Worm (Caenorhabditis elegans) whole organism, young adult: ENCODE data around the gene spp-4.

Experiments
- B0261.1 ChIP-seq: sonication (generic microtip); optimal IDR thresholded peaks from 2 replicates; lab custom pipeline; 2016; ENCODE audit warnings: mild to moderate bottlenecking, missing genetic modification characterization, moderate library complexity, missing compliant biosample characterization
- F33H1.4 ChIP-seq: fragments of 200-800 bp; sonication (Bioruptor generic); IDR thresholded peaks from 2 replicates; pipeline ENCODE4 v1.3.6; 2022; ENCODE audit warnings: missing genetic modification reagents, missing genetic modification characterization, missing compliant biosample characterization
- F55B11.4 ChIP-seq: sonication (generic microtip); optimal IDR thresholded peaks from 2 replicates; lab custom pipeline; 2016; ENCODE audit warnings: missing compliant biosample characterization, missing genetic modification characterization, borderline replicate concordance; ENCODE audit not compliant: insufficient read depth
- F57A8.1 ChIP-seq: fragments of 200-800 bp; sonication (Bioruptor generic); optimal IDR thresholded peaks from 2 replicates; lab custom pipeline; 2018; ENCODE audit warnings: mild to moderate bottlenecking, missing genetic modification characterization, moderate library complexity, missing compliant biosample characterization
- K11D2.4 ChIP-seq: fragments of 200-800 bp; sonication (Bioruptor generic); IDR thresholded peaks from 2 replicates; pipeline ENCODE4 v1.3.6; 2022; ENCODE audit warnings: missing genetic modification reagents, missing genetic modification characterization, missing compliant biosample characterization
- K12H6.12 ChIP-seq: fragments of 200-800 bp; sonication (Bioruptor generic); optimal IDR thresholded peaks from 2 replicates; lab custom pipeline; 2018; ENCODE audit warnings: mild to moderate bottlenecking, missing genetic modification characterization, missing compliant biosample characterization
- Y79H2A.3 ChIP-seq: fragments of 200-800 bp; sonication (Bioruptor generic); conservative IDR thresholded peaks from 2 replicates; pipeline ENCODE4 v1.3.6; 2022; ENCODE audit warnings: missing genetic modification reagents, missing genetic modification characterization, missing compliant biosample characterization
- attf-5 ChIP-seq: fragments of 200-800 bp; sonication (Bioruptor generic); optimal IDR thresholded peaks from 2 replicates; lab custom pipeline; 2018; ENCODE audit warnings: mild to moderate bottlenecking, missing genetic modification characterization, missing compliant biosample characterization
- die-1 ChIP-seq: sonication (generic microtip); optimal IDR thresholded peaks from 2 replicates; lab custom pipeline; 2016; ENCODE audit warnings: missing genotype, mild to moderate bottlenecking, missing genetic modification characterization, missing compliant biosample characterization
- dpl-1 ChIP-seq: fragments of 150-350 bp; optimal IDR thresholded peaks from 2 replicates; lab custom pipeline; 2014; ENCODE audit warnings: missing biosample characterization, missing genetic modification reagents, missing genetic modification characterization
- egl-44 ChIP-seq: fragments of 200-800 bp; sonication (Bioruptor generic); IDR thresholded peaks from 2 replicates; pipeline ENCODE4 v1.3.6; 2022; ENCODE audit warnings: missing genetic modification reagents, missing genetic modification characterization, missing compliant biosample characterization
- egrh-3 ChIP-seq: fragments of 200-800 bp; sonication (Bioruptor generic); IDR thresholded peaks from 2 replicates; pipeline ENCODE4 v1.3.6; 2022; ENCODE audit warnings: missing genetic modification reagents, missing genetic modification characterization, missing compliant biosample characterization
- fkh-3 ChIP-seq: sonication (generic microtip); optimal IDR thresholded peaks from 2 replicates; lab custom pipeline; 2016; ENCODE audit warnings: mild to moderate bottlenecking, missing genetic modification characterization, missing compliant biosample characterization
- him-1 ChIP-seq: sonication (generic microtip); optimal IDR thresholded peaks from 2 replicates; lab custom pipeline; 2016; ENCODE audit warnings: missing genotype, missing genetic modification reagents, missing genetic modification characterization, missing compliant biosample characterization
- hmg-1.2 ChIP-seq: fragments of 200-800 bp; sonication (Bioruptor generic); IDR thresholded peaks from 2 replicates; pipeline ENCODE4 v1.3.6; 2022; ENCODE audit warnings: missing genetic modification reagents, missing genetic modification characterization, missing compliant biosample characterization
- hmg-20 ChIP-seq: fragments of 200-800 bp; sonication (Bioruptor generic); IDR thresholded peaks from 2 replicates; pipeline ENCODE4 v1.3.6; 2022; ENCODE audit warnings: missing genetic modification reagents, missing genetic modification characterization, missing compliant biosample characterization
- hsf-1 ChIP-seq: fragments of 200-800 bp; sonication (Bioruptor generic); IDR thresholded peaks from 2 replicates; pipeline ENCODE4 v1.3.6; 2022; ENCODE audit warnings: missing genetic modification reagents, missing genetic modification characterization, missing compliant biosample characterization
- lin-54 ChIP-seq: fragments of 200-800 bp; sonication (Bioruptor generic); optimal IDR thresholded peaks from 2 replicates; lab custom pipeline; 2018; ENCODE audit warnings: mild to moderate bottlenecking, missing genetic modification characterization, missing compliant biosample characterization
- lir-1 ChIP-seq: fragments of 200-800 bp; sonication (Bioruptor generic); conservative IDR thresholded peaks from 2 replicates; pipeline ENCODE4 v1.3.6; 2022; ENCODE audit warnings: missing genetic modification reagents, missing genetic modification characterization, missing compliant biosample characterization
- madf-10 ChIP-seq: sonication (generic microtip); optimal IDR thresholded peaks from 2 replicates; lab custom pipeline; 2016; ENCODE audit warnings: mild to moderate bottlenecking, missing genetic modification characterization, missing compliant biosample characterization
- madf-3 ChIP-seq: fragments of 200-800 bp; sonication (Bioruptor generic); IDR thresholded peaks from 2 replicates; pipeline ENCODE4 v1.3.6; 2022; ENCODE audit warnings: missing genetic modification reagents, missing genetic modification characterization, missing compliant biosample characterization
- mcd-1 ChIP-seq: fragments of 200-800 bp; sonication (Bioruptor generic); IDR thresholded peaks from 2 replicates; pipeline ENCODE4 v1.3.6; 2022; ENCODE audit warnings: missing genetic modification reagents, missing genetic modification characterization, missing compliant biosample characterization
- mel-28 ChIP-seq: sonication (generic microtip); optimal IDR thresholded peaks from 2 replicates; lab custom pipeline; 2016; ENCODE audit warnings: borderline replicate concordance, mild to moderate bottlenecking, missing genetic modification characterization, missing compliant biosample characterization
- nfya-2 ChIP-seq: fragments of 200-800 bp; sonication (Bioruptor generic); IDR thresholded peaks from 2 replicates; pipeline ENCODE4 v1.3.6; 2022; ENCODE audit warnings: missing genetic modification reagents, missing genetic modification characterization, missing compliant biosample characterization
- nhr-27 ChIP-seq: fragments of 200-800 bp; sonication (Bioruptor generic); optimal IDR thresholded peaks from 2 replicates; lab custom pipeline; 2018; ENCODE audit warnings: mild to moderate bottlenecking, missing genetic modification characterization, moderate library complexity, missing compliant biosample characterization
- snpc-3.4 ChIP-seq: sonication (generic microtip); optimal IDR thresholded peaks from 2 replicates; lab custom pipeline; 2017; ENCODE audit warnings: missing genetic modification characterization, mild to moderate bottlenecking, missing compliant biosample characterization, antibody characterized with exemption, moderate library complexity, missing genotype, missing genetic modification reagents
- somi-1 ChIP-seq: fragments of 200-800 bp; sonication (Bioruptor generic); optimal IDR thresholded peaks from 2 replicates; lab custom pipeline; 2018; ENCODE audit warnings: mild to moderate bottlenecking, missing genetic modification characterization, missing compliant biosample characterization
- unc-62 ChIP-seq: fragments of 150-350 bp; optimal IDR thresholded peaks from 2 replicates; lab custom pipeline; 2014; ENCODE audit warnings: missing biosample characterization, missing genetic modification reagents, missing genetic modification characterization
- zfh-2 ChIP-seq: fragments of 200-800 bp; sonication (Bioruptor generic); conservative IDR thresholded peaks from 2 replicates; pipeline ENCODE4 v1.3.6; 2022; ENCODE audit warnings: missing genetic modification reagents, missing genetic modification characterization, missing compliant biosample characterization
- ztf-3 ChIP-seq: fragments of 200-800 bp; sonication (Bioruptor generic); optimal IDR thresholded peaks from 2 replicates; lab custom pipeline; 2018; ENCODE audit warnings: mild to moderate bottlenecking, missing genetic modification characterization, missing compliant biosample characterization

Gene spp-4

DNA sequence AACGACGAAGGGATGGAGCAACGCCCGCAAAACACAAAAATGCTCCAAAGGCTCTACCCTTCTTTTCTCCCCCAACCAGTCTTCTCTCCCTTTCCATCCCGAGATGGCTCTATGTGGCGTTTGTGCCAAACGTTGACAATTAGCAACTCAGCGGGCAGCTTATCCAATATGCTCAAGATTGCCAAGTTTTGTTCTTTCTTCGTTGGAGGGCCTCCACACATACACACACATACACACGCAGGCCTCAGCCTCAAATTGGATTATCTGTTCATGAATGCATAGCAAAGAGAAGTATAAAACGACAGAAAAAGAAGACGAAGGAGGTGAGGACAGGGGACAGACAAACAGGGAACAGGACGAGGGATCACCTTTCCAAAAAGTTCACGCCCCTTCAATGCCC lies 37.2 kb downstream of the spp-4 start:
- TF ChIP-seq lir-1 (no peak), K12H6.12 (tag; lab: Kevin White, UChicago) (peak; percentile 3), zfh-2 (GFP tag; lab: Robert Waterston, UW) (peak; percentile 52), mcd-1 (no peak), F57A8.1 (no peak), somi-1 (no peak)

DNA sequence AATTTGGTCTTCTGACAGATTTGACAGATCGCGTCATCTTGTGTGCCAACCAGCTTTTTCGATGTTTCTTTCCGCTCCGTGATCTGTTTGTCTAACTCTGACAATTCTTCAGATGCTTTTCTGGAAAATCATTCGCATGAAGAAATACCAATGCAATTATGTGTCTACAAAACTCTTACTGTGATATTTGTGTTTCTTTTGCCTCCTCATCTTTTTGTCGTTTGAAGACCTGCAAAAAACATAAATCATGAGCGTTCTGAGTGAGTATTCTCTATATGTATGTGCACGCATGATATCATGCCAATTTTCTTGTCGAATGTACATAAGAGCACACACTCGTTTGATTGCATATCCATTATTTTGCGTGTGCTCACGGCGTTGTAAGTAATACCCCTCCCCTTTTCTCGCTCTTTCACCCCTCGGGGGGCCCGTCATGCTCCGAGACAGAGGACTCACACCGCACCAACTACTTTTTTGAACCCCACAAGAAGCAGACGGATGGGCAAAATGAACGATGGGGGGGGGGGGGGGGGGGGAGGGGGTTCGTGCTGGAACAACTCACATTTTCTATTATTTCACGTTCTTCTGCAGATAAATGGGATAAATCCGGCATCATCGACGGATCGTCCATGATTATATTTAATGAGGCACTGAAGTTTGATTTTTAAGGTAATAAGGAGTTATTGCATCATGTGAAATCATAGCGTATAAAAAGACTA lies 38.7 kb downstream of the spp-4 start, which contains the start of gene unc-10:
unc-10 (minus strand) TSS at position 652 of the 719 bp plus-strand sequence.
- no peak for TF ChIP-seq F33H1.4 (GFP tag; lab: Robert Waterston, UW)
- TF ChIP-seq hmg-20: no peak
- TF ChIP-seq egrh-3 (GFP tag; lab: Robert Waterston, UW): peak; percentile 40; the same call in 1 of the 2 replicates
- TF ChIP-seq zfh-2 (GFP tag; lab: Robert Waterston, UW): peak; percentile 71

DNA sequence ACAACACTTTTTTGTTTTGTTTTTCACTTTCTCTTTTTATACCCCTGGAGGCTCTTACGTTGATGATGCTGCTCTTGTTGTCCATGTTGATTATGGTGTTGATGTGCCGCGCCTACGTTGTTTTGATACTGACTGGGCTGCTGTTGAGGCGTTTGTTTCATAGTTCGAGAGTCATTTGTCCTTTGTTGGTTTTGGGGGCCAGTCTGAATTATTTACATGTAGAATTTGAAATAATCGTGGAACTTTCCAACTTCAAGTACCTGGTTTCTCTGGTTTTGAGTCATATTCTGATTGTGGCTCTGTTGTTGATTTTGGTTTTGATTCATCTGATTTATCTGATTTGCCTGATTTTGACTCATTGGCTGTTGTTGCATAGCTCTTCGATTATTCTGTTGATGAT lies 40.5 kb downstream of the spp-4 start:
- TF ChIP-seq snpc-3.4 (no peak), fkh-3 (tag; lab: Kevin White, UChicago) (no peak), die-1 (no peak), unc-62 (GFP tag; lab: Kevin White, UChicago) (no peak), attf-5 (no peak), him-1 (tag; lab: Kevin White, UChicago) (no peak), madf-3 (GFP tag; lab: Robert Waterston, UW) (no peak), nhr-27 (tag; lab: Kevin White, UChicago) (no peak), nfya-2 (GFP tag; lab: Robert Waterston, UW) (no peak), madf-10 (tag; lab: Kevin White, UChicago) (no peak), F57A8.1 (no peak)
- TF ChIP-seq, all 124 proteins: peak for 0

DNA sequence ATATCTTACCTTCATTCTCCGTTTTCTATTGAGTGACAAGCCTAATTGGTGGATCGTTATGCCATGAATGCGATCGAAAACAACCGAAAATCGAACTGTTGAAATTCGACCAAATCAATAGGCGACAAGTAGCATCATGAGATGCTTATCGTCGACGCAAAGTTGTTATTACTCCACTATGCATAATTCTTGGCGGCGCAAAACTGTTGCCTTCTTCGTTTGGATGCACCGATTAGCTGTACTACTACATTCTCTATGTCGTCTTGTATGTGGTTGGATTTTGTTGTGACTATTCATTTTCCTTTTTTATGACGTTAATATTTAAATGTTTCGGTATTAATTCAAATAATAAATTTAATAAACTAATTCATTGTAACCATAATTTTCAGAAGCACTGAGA lies 46.6 kb downstream of the spp-4 start, which contains the start of gene F46H5.11:
F46H5.11 (minus strand) TSS at position 101 of the 400 bp plus-strand sequence.
- TF ChIP-seq Y79H2A.3 (GFP tag; lab: Robert Waterston, UW) (no peak), hsf-1 (GFP tag; lab: Robert Waterston, UW) (no peak), hmg-1.2 (GFP tag; lab: Robert Waterston, UW) (no peak), egl-44 (GFP tag; lab: Robert Waterston, UW) (no peak)

DNA sequence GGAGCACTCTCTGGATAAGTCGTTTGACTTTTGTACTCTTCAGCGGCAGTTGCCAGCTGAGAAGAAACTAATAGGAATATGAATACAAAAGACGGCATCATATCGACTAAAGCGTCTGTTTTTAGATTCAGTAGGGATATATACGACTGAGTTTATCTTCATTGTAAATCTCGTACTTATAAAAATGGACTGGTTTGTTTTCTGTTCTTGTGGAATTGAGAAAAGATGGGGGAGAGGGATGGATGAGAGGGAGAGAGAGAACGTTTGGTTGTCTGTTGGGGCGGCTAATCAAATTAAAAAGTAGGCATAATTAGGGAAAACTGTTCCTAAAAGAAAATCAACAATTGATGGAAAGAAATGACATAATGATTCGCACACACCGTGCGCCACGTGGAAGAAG lies 49.2 kb downstream of the spp-4 start, which contains the start of gene grd-7:
grd-7 (minus strand) TSS at position 101 of the 400 bp plus-strand sequence.
- TF ChIP-seq ztf-3 (GFP tag; lab: Kevin White, UChicago) (no peak), lir-1 (no peak), nfya-2 (GFP tag; lab: Robert Waterston, UW) (no peak), egrh-3 (GFP tag; lab: Robert Waterston, UW) (no peak), dpl-1 (GFP tag; lab: Kevin White, UChicago) (no peak), K11D2.4 (GFP tag; lab: Robert Waterston, UW) (no peak), F55B11.4 (no peak), mel-28 (no peak), B0261.1 (no peak), lin-54 (GFP tag; lab: Kevin White, UChicago) (no peak)
